Fruit fly (Drosophila melanogaster) whole organism, pupa: ENCODE results near the gene CG42354.

Source experiments
- CG10348 ChIP-seq: fragments of 200-800 bp; sonication (Bioruptor generic); IDR thresholded peaks from 2 replicates; pipeline ENCODE4 v1.3.6; 2022; ENCODE audit warnings: missing biosample characterization, missing genetic modification characterization
- CG14655 ChIP-seq: fragments of 200-800 bp; sonication (Bioruptor generic); optimal IDR thresholded peaks from 3 replicates; lab custom pipeline; 2017; ENCODE audit warnings: mild to moderate bottlenecking, missing biosample characterization, missing genetic modification reagents, missing genetic modification characterization
- CG15710 ChIP-seq: fragments of 200-800 bp; sonication (Bioruptor generic); optimal IDR thresholded peaks from 2 replicates; lab custom pipeline; 2018; ENCODE audit warnings: missing biosample characterization, mild to moderate bottlenecking, missing genetic modification characterization, moderate library complexity
- CG17806 ChIP-seq: fragments of 200-800 bp; sonication (Bioruptor generic); optimal IDR thresholded peaks from 2 replicates; lab custom pipeline; 2018; ENCODE audit warnings: missing biosample characterization, mild to moderate bottlenecking, missing genetic modification characterization, moderate library complexity
- CG32121 ChIP-seq: fragments of 200-800 bp; sonication (Bioruptor generic); IDR thresholded peaks from 2 replicates; pipeline ENCODE4 v1.3.6; 2022; ENCODE audit warnings: missing biosample characterization, missing genetic modification characterization
- CG4496 ChIP-seq: fragments of 200-800 bp; sonication (Bioruptor generic); IDR thresholded peaks from 3 replicates; pipeline ENCODE4 v1.3.6; 2022; ENCODE audit warnings: missing biosample characterization, missing genetic modification characterization
- CG8301 ChIP-seq: fragments of 200-800 bp; sonication (Bioruptor generic); optimal IDR thresholded peaks from 2 replicates; lab custom pipeline; 2018; ENCODE audit warnings: missing biosample characterization, mild to moderate bottlenecking, missing genetic modification characterization
- EcR ChIP-seq: fragments of 200-800 bp; sonication (Bioruptor generic); optimal IDR thresholded peaks from 3 replicates; lab custom pipeline; 2019; ENCODE audit warnings: missing biosample characterization, missing genetic modification characterization, mild to moderate bottlenecking, moderate library complexity, missing genetic modification reagents
- Pif1B ChIP-seq: fragments of 200-800 bp; sonication (Bioruptor generic); optimal IDR thresholded peaks from 3 replicates; lab custom pipeline; 2016; ENCODE audit warnings: missing biosample characterization, missing genetic modification characterization
- Snoo ChIP-seq: fragments of 200-800 bp; sonication (Bioruptor generic); optimal IDR thresholded peaks from 3 replicates; lab custom pipeline; 2017; ENCODE audit warnings: missing biosample characterization, mild to moderate bottlenecking, missing genetic modification characterization, inconsistent platforms
- gl ChIP-seq: fragments of 200-800 bp; sonication (Bioruptor generic); optimal IDR thresholded peaks from 2 replicates; lab custom pipeline; 2018; ENCODE audit warnings: missing biosample characterization, mild to moderate bottlenecking, missing genetic modification characterization

DNA sequence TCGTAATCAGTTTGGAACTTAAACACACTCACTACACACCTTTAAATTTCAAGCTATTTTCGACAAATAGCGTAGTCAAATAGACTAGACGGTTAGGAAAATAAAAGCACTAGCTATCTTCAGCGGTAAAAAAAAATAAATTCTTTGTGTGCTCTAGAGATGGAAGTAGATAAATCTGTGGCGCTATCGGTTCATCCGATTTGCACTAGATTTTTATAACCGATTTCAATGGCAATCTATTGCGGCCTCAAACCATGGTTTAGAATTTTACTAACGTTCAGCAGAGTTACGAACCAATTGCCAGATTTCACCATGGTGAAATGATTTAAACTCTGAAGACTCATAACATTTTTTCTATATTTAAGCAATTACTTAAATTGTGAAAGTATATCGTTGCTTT is 8.3 kb downstream of the CG42354 start:
- no peak for TF ChIP-seq CG8301
- TF ChIP-seq gl (tag; lab: Kevin White, UChicago), result no peak
- no peak for TF ChIP-seq CG32121 (GFP tag; lab: Robert Waterston, UW)
- no peak for TF ChIP-seq CG15710
- TF ChIP-seq CG17806, result no peak
- no peak for TF ChIP-seq CG10348 (GFP tag; lab: Robert Waterston, UW)
- no peak for TF ChIP-seq EcR
- no peak for TF ChIP-seq Pif1B (GFP tag; lab: Kevin White, UChicago)
- no peak for TF ChIP-seq Snoo
- no peak for TF ChIP-seq CG4496 (GFP tag; lab: Robert Waterston, UW)
- TF ChIP-seq CG14655 (GFP tag; lab: Kevin White, UChicago), result no peak
